Worm (Caenorhabditis elegans) whole organism, L1 larva: ENCODE results near the gene fbxa-59.

Source experiments
- C04F5.9 ChIP-seq: sonication (generic microtip); optimal IDR thresholded peaks from 2 replicates; lab custom pipeline; 2016; ENCODE audit warnings: missing genetic modification characterization, missing compliant biosample characterization
- C16A3.4 ChIP-seq: fragments of 150-350 bp; optimal IDR thresholded peaks from 2 replicates; lab custom pipeline; 2014; ENCODE audit warnings: missing biosample characterization, missing genetic modification characterization
- C34B4.2 ChIP-seq: sonication (generic microtip); optimal IDR thresholded peaks from 2 replicates; lab custom pipeline; 2017; ENCODE audit warnings: mild to moderate bottlenecking, missing genetic modification characterization, missing compliant biosample characterization
- alr-1 ChIP-seq: fragments of 200-800 bp; sonication (Bioruptor generic); optimal IDR thresholded peaks from 2 replicates; lab custom pipeline; 2018; ENCODE audit warnings: borderline replicate concordance, mild to moderate bottlenecking, missing genetic modification characterization, missing compliant biosample characterization
- ama-1 ChIP-seq: fragments of 150-350 bp; optimal IDR thresholded peaks from 2 replicates; lab custom pipeline; 2014
- ceh-63 ChIP-seq: fragments of 200-800 bp; sonication (Bioruptor generic); optimal IDR thresholded peaks from 2 replicates; lab custom pipeline; 2018; ENCODE audit warnings: mild to moderate bottlenecking, missing genetic modification characterization, missing compliant biosample characterization
- ceh-8 ChIP-seq: fragments of 200-800 bp; sonication (Bioruptor generic); optimal IDR thresholded peaks from 2 replicates; lab custom pipeline; 2018; ENCODE audit warnings: mild to moderate bottlenecking, missing genetic modification characterization, moderate library complexity, missing compliant biosample characterization
- ceh-88 ChIP-seq: fragments of 200-800 bp; sonication (Bioruptor generic); IDR thresholded peaks from 2 replicates; pipeline ENCODE4 v1.3.6; 2022; ENCODE audit warnings: missing genetic modification characterization, missing compliant biosample characterization
- ces-1 ChIP-seq: fragments of 150-350 bp; optimal IDR thresholded peaks from 2 replicates; lab custom pipeline; 2014; ENCODE audit warnings: missing biosample characterization, missing genetic modification reagents, missing genetic modification characterization
- dsc-1 ChIP-seq: sonication (generic microtip); optimal IDR thresholded peaks from 2 replicates; lab custom pipeline; 2016; ENCODE audit warnings: mild to moderate bottlenecking, missing genetic modification characterization, missing compliant biosample characterization
- efl-1 ChIP-seq, 4 experiments: fragments of 150-350 bp; optimal IDR thresholded peaks in 3 of 4; peaks in 1 of 4; 1 replicate in 1 of 4; 2 replicates in 3 of 4; lab custom pipeline; 2014; ENCODE audit warnings: missing biosample characterization in 2 of 4, missing genetic modification characterization in 2 of 4, missing genetic modification reagents in 2 of 4
- efl-3 ChIP-seq: fragments of 200-800 bp; sonication (Bioruptor generic); optimal IDR thresholded peaks from 2 replicates; lab custom pipeline; 2018; ENCODE audit warnings: mild to moderate bottlenecking, missing genetic modification characterization, missing compliant biosample characterization
- egl-13 ChIP-seq: sonication (generic microtip); optimal IDR thresholded peaks from 2 replicates; lab custom pipeline; 2016; ENCODE audit warnings: missing genotype, missing genetic modification reagents, missing genetic modification characterization, missing compliant biosample characterization
- egl-27 ChIP-seq, 2 experiments: fragments of 150-350 bp in 1 of 2; sonication (generic microtip); optimal IDR thresholded peaks; 3 replicates each; lab custom pipeline; 2017 to 2018; ENCODE audit warnings: missing biosample characterization in 2 of 2, missing genetic modification characterization in 2 of 2, missing genetic modification reagents in 2 of 2
- elt-2 ChIP-seq: sonication (generic microtip); optimal IDR thresholded peaks from 2 replicates; lab custom pipeline; 2016; ENCODE audit warnings: missing genetic modification characterization, mild to moderate bottlenecking, inconsistent platforms, missing compliant biosample characterization, missing genetic modification reagents
- elt-3 ChIP-seq, 6 experiments: fragments of 150-350 bp in 1 of 6; sonication (generic microtip); optimal IDR thresholded peaks; 2 replicates each; lab custom pipeline; 2017 to 2018; ENCODE audit warnings: missing biosample characterization in 6 of 6, missing genetic modification characterization in 6 of 6, inconsistent platforms in 1 of 6
- fkh-4 ChIP-seq: sonication (generic microtip); optimal IDR thresholded peaks from 2 replicates; lab custom pipeline; 2016; ENCODE audit warnings: missing compliant biosample characterization, missing genetic modification characterization, borderline replicate concordance
- fkh-8 ChIP-seq: sonication (generic microtip); optimal IDR thresholded peaks from 2 replicates; lab custom pipeline; 2016; ENCODE audit warnings: mild to moderate bottlenecking, missing genetic modification characterization, missing compliant biosample characterization
- fos-1 ChIP-seq: fragments of 150-350 bp; optimal IDR thresholded peaks from 2 replicates; lab custom pipeline; 2014; ENCODE audit warnings: missing biosample characterization, missing genetic modification characterization
- hlh-4 ChIP-seq: sonication (generic microtip); optimal IDR thresholded peaks from 2 replicates; lab custom pipeline; 2016; ENCODE audit warnings: mild to moderate bottlenecking, missing genetic modification characterization, missing compliant biosample characterization
- hpl-2 ChIP-seq: fragments of 150-350 bp; optimal IDR thresholded peaks from 2 replicates; lab custom pipeline; 2014; ENCODE audit warnings: missing biosample characterization, missing genetic modification reagents, missing genetic modification characterization
- isw-1 ChIP-seq: fragments of 200-800 bp; sonication (Bioruptor generic); IDR thresholded peaks from 2 replicates; pipeline ENCODE4 v1.3.6; 2022; ENCODE audit warnings: missing genetic modification characterization, missing compliant biosample characterization
- jun-1 ChIP-seq: fragments of 150-350 bp; optimal IDR thresholded peaks from 2 replicates; lab custom pipeline; 2014; ENCODE audit warnings: missing biosample characterization, missing genetic modification reagents, missing genetic modification characterization
- lin-15B ChIP-seq: fragments of 150-350 bp; sonication (generic microtip); optimal IDR thresholded peaks from 3 replicates; lab custom pipeline; 2014; ENCODE audit warnings: missing biosample characterization, missing genetic modification characterization
- lin-35 ChIP-seq, 2 experiments: fragments of 150-350 bp; optimal IDR thresholded peaks; 2 replicates each; lab custom pipeline; 2014; ENCODE audit warnings: missing biosample characterization in 2 of 2, missing genetic modification characterization in 2 of 2, missing genetic modification reagents in 2 of 2
- lin-39 ChIP-seq: fragments of 150-350 bp; optimal IDR thresholded peaks from 2 replicates; lab custom pipeline; 2014; ENCODE audit warnings: missing biosample characterization, missing genetic modification reagents, missing genetic modification characterization
- lir-3 ChIP-seq: sonication (generic microtip); optimal IDR thresholded peaks from 2 replicates; lab custom pipeline; 2016; ENCODE audit warnings: mild to moderate bottlenecking, missing genetic modification characterization, moderate library complexity, missing compliant biosample characterization; ENCODE audit not compliant: poor library complexity
- mab-9 ChIP-seq: fragments of 200-800 bp; sonication (Bioruptor generic); IDR thresholded peaks from 2 replicates; pipeline ENCODE4 v1.3.6; 2022; ENCODE audit warnings: missing genetic modification reagents, missing genetic modification characterization, missing compliant biosample characterization
- mef-2 ChIP-seq: fragments of 150-350 bp; optimal IDR thresholded peaks from 2 replicates; lab custom pipeline; 2014; ENCODE audit warnings: missing biosample characterization, missing genetic modification characterization
- nhr-12 ChIP-seq: sonication (generic microtip); optimal IDR thresholded peaks from 2 replicates; lab custom pipeline; 2017; ENCODE audit warnings: missing biosample characterization, missing genetic modification characterization
- nhr-19 ChIP-seq: fragments of 200-800 bp; sonication (Bioruptor generic); conservative IDR thresholded peaks from 2 replicates; pipeline ENCODE4 v1.3.6; 2022; ENCODE audit warnings: missing genetic modification characterization, missing compliant biosample characterization
- nhr-237 ChIP-seq: fragments of 150-350 bp; optimal IDR thresholded peaks from 2 replicates; lab custom pipeline; 2014; ENCODE audit warnings: missing biosample characterization, missing genetic modification characterization
- nhr-28 ChIP-seq: fragments of 150-350 bp; optimal IDR thresholded peaks from 2 replicates; lab custom pipeline; 2014; ENCODE audit warnings: missing biosample characterization, missing genetic modification characterization
- nhr-71 ChIP-seq: sonication (generic microtip); optimal IDR thresholded peaks from 2 replicates; lab custom pipeline; 2016; ENCODE audit warnings: mild to moderate bottlenecking, missing genetic modification characterization, moderate library complexity, missing compliant biosample characterization
- nhr-76 ChIP-seq: sonication (generic microtip); optimal IDR thresholded peaks from 2 replicates; lab custom pipeline; 2017; ENCODE audit warnings: missing biosample characterization, missing genetic modification characterization
- nhr-77 ChIP-seq: fragments of 150-350 bp; optimal IDR thresholded peaks from 2 replicates; lab custom pipeline; 2014; ENCODE audit warnings: missing biosample characterization, missing genetic modification characterization
- nhr-85 ChIP-seq: sonication (generic microtip); peaks from one replicate; lab custom pipeline; 2016; ENCODE audit warnings: missing genetic modification characterization, inconsistent platforms, missing compliant biosample characterization
- nhr-90 ChIP-seq: sonication (generic microtip); optimal IDR thresholded peaks from 2 replicates; lab custom pipeline; 2016; ENCODE audit warnings: mild to moderate bottlenecking, missing genetic modification characterization, missing compliant biosample characterization; ENCODE audit not compliant: poor library complexity
- pax-3 ChIP-seq: fragments of 200-800 bp; sonication (Bioruptor generic); optimal IDR thresholded peaks from 2 replicates; lab custom pipeline; 2018; ENCODE audit warnings: mild to moderate bottlenecking, missing genetic modification characterization, moderate library complexity, missing compliant biosample characterization
- pqm-1 ChIP-seq: sonication (generic microtip); optimal IDR thresholded peaks from 3 replicates; lab custom pipeline; 2017; ENCODE audit warnings: missing biosample characterization, missing genetic modification characterization
- snpc-4 ChIP-seq: fragments of 150-350 bp; optimal IDR thresholded peaks from 2 replicates; lab custom pipeline; 2014; ENCODE audit warnings: missing biosample characterization, missing genetic modification characterization
- sox-4 ChIP-seq: sonication (generic microtip); optimal IDR thresholded peaks from 2 replicates; lab custom pipeline; 2016; ENCODE audit warnings: missing genetic modification characterization, missing compliant biosample characterization
- sup-37 ChIP-seq: fragments of 200-800 bp; sonication (Bioruptor generic); optimal IDR thresholded peaks from 2 replicates; lab custom pipeline; 2018; ENCODE audit warnings: mild to moderate bottlenecking, missing genetic modification characterization, missing compliant biosample characterization
- swsn-7 ChIP-seq: sonication (generic microtip); optimal IDR thresholded peaks from 2 replicates; lab custom pipeline; 2016; ENCODE audit warnings: missing genetic modification characterization, missing compliant biosample characterization
- tbx-2 ChIP-seq: sonication (generic microtip); optimal IDR thresholded peaks from 2 replicates; lab custom pipeline; 2016; ENCODE audit warnings: missing genetic modification characterization, missing compliant biosample characterization
- tlp-1 ChIP-seq: fragments of 150-350 bp; optimal IDR thresholded peaks from 2 replicates; lab custom pipeline; 2014; ENCODE audit warnings: missing biosample characterization, missing genetic modification characterization
- unc-30 ChIP-seq: sonication (generic microtip); optimal IDR thresholded peaks from 2 replicates; lab custom pipeline; 2017; ENCODE audit warnings: missing biosample characterization, missing genetic modification characterization
- unc-62 ChIP-seq: fragments of 150-350 bp; optimal IDR thresholded peaks from 2 replicates; lab custom pipeline; 2014; ENCODE audit warnings: missing biosample characterization, missing genetic modification reagents, missing genetic modification characterization
- unc-98 ChIP-seq: fragments of 200-800 bp; sonication (Bioruptor generic); IDR thresholded peaks from 2 replicates; pipeline ENCODE4 v1.3.6; 2022; ENCODE audit warnings: missing genetic modification characterization, missing compliant biosample characterization
- vab-15 ChIP-seq: sonication (generic microtip); optimal IDR thresholded peaks from 2 replicates; lab custom pipeline; 2017; ENCODE audit warnings: missing genotype, mild to moderate bottlenecking, missing genetic modification characterization, missing compliant biosample characterization
- xbp-1 ChIP-seq: sonication (generic microtip); optimal IDR thresholded peaks from 2 replicates; lab custom pipeline; 2016; ENCODE audit warnings: missing genetic modification characterization, missing compliant biosample characterization
- zag-1 ChIP-seq: fragments of 150-350 bp; optimal IDR thresholded peaks from 2 replicates; lab custom pipeline; 2014; ENCODE audit warnings: missing biosample characterization, missing genetic modification characterization
- zip-4 ChIP-seq: fragments of 200-800 bp; sonication (Bioruptor generic); optimal IDR thresholded peaks from 2 replicates; lab custom pipeline; 2018; ENCODE audit warnings: mild to moderate bottlenecking, missing genetic modification characterization, moderate library complexity, missing compliant biosample characterization
- ztf-4 ChIP-seq: fragments of 150-350 bp; optimal IDR thresholded peaks from 2 replicates; lab custom pipeline; 2014; ENCODE audit warnings: missing biosample characterization, missing genetic modification characterization

Gene fbxa-59

ce11 chrIII:950472-950871, 7.2 kb upstream of the fbxa-59 start, which contains the start of the genes fbxa-67 and fbxa-11:
fbxa-67 (minus strand) TSS chrIII:950670.
fbxa-11 (plus strand) TSS chrIII:950869.
- TF ChIP-seq mef-2 (tag; lab: Kevin White, UChicago) (no peak), nhr-19 (GFP tag; lab: Robert Waterston, UW) (no peak), zag-1 (no peak), lin-15B (no peak), nhr-77 (tag; lab: Kevin White, UChicago) (no peak), pax-3 (tag; lab: Kevin White, UChicago) (no peak), lin-39 (no peak), nhr-237 (no peak), sup-37 (GFP tag; lab: Kevin White, UChicago) (no peak), ama-1 (lab: Kevin White, UChicago) (no peak), C16A3.4 (tag; lab: Kevin White, UChicago) (no peak), snpc-4 (tag; lab: Kevin White, UChicago) (no peak), lin-35 (GFP tag; optimal IDR thresholded peaks at IDR 0.05; lab: Kevin White, UChicago) (peak; percentile 35 to 41), ceh-8 (GFP tag; lab: Kevin White, UChicago) (no peak), ceh-63 (GFP tag; lab: Kevin White, UChicago) (no peak), unc-30 (tag; lab: Kevin White, UChicago) (no peak), pqm-1 (no peak), nhr-71 (tag; lab: Kevin White, UChicago) (no peak), lir-3 (tag; lab: Kevin White, UChicago) (no peak), elt-2 (tag; lab: Kevin White, UChicago) (no peak), elt-3 (tag; optimal IDR thresholded peaks at IDR 0.05; lab: Kevin White, UChicago) (peak in 1 of 6 experiments; percentile 43), nhr-85 (tag; lab: Kevin White, UChicago) (no peak), zip-4 (GFP tag; lab: Kevin White, UChicago) (no peak), egl-27 (tag; optimal IDR thresholded peaks at IDR 0.05; lab: Kevin White, UChicago) (no peak), ztf-4 (tag; lab: Kevin White, UChicago) (no peak), nhr-90 (tag; lab: Kevin White, UChicago) (no peak), dsc-1 (tag; lab: Kevin White, UChicago) (no peak), unc-98 (GFP tag; lab: Robert Waterston, UW) (no peak), nhr-76 (tag; lab: Kevin White, UChicago) (no peak), efl-3 (GFP tag; lab: Kevin White, UChicago) (no peak), hpl-2 (GFP tag; lab: Kevin White, UChicago) (no peak), isw-1 (GFP tag; lab: Robert Waterston, UW) (no peak), alr-1 (tag; lab: Kevin White, UChicago) (no peak), efl-1 (optimal IDR thresholded peaks at IDR 0.05; lab: Kevin White, UChicago) (peak; percentile 29 to 50), efl-1 (GFP tag; optimal IDR thresholded peaks at IDR 0.05 in 1 of 2; lab: Kevin White, UChicago) (peak; percentile 41 to 94), C34B4.2 (tag; lab: Kevin White, UChicago) (no peak), egl-13 (tag; lab: Kevin White, UChicago) (no peak), nhr-12 (tag; lab: Kevin White, UChicago) (no peak), fkh-4 (tag; lab: Kevin White, UChicago) (no peak), fos-1 (no peak), ceh-88 (GFP tag; lab: Robert Waterston, UW) (no peak), xbp-1 (no peak), C04F5.9 (tag; lab: Kevin White, UChicago) (no peak), tlp-1 (tag; lab: Kevin White, UChicago) (no peak), mab-9 (no peak), jun-1 (no peak), swsn-7 (peak; percentile 10), vab-15 (tag; lab: Kevin White, UChicago) (no peak), hlh-4 (tag; lab: Kevin White, UChicago) (no peak), sox-4 (no peak), ces-1 (GFP tag; lab: Kevin White, UChicago) (no peak), fkh-8 (tag; lab: Kevin White, UChicago) (no peak), tbx-2 (tag; lab: Kevin White, UChicago) (no peak), nhr-28 (tag; lab: Kevin White, UChicago) (no peak), unc-62 (GFP tag; lab: Kevin White, UChicago) (no peak)
